Worm (Caenorhabditis elegans) whole organism, L1 larva: ENCODE data around the gene F15G9.1.
A peak's percentile ranks its signal among the peaks of the same experiment; 100 is the strongest.

Experiments
- C04F5.9 ChIP-seq: sonication (generic microtip); optimal IDR thresholded peaks from 2 replicates; lab custom pipeline; 2016; ENCODE audit warnings: missing genetic modification characterization, missing compliant biosample characterization
- C16A3.4 ChIP-seq: fragments of 150-350 bp; optimal IDR thresholded peaks from 2 replicates; lab custom pipeline; 2014; ENCODE audit warnings: missing biosample characterization, missing genetic modification characterization
- C34B4.2 ChIP-seq: sonication (generic microtip); optimal IDR thresholded peaks from 2 replicates; lab custom pipeline; 2017; ENCODE audit warnings: mild to moderate bottlenecking, missing genetic modification characterization, missing compliant biosample characterization
- aha-1 ChIP-seq: fragments of 150-350 bp; optimal IDR thresholded peaks from 2 replicates; lab custom pipeline; 2014; ENCODE audit warnings: missing biosample characterization, missing genetic modification characterization
- blmp-1 ChIP-seq: fragments of 150-350 bp; optimal IDR thresholded peaks from 2 replicates; lab custom pipeline; 2014; ENCODE audit warnings: missing biosample characterization, missing genetic modification characterization
- ceh-63 ChIP-seq: fragments of 200-800 bp; sonication (Bioruptor generic); optimal IDR thresholded peaks from 2 replicates; lab custom pipeline; 2018; ENCODE audit warnings: mild to moderate bottlenecking, missing genetic modification characterization, missing compliant biosample characterization
- ceh-82 ChIP-seq, 3 experiments: fragments of 150-350 bp in 1 of 3; sonication (generic microtip) in 2 of 3; optimal IDR thresholded peaks; 2 replicates each; lab custom pipeline; 2014 to 2017; ENCODE audit warnings: missing biosample characterization in 3 of 3, missing genetic modification characterization in 3 of 3
- ces-1 ChIP-seq: fragments of 150-350 bp; optimal IDR thresholded peaks from 2 replicates; lab custom pipeline; 2014; ENCODE audit warnings: missing biosample characterization, missing genetic modification reagents, missing genetic modification characterization
- dpl-1 ChIP-seq, 3 experiments: fragments of 150-350 bp in 2 of 3; sonication (generic microtip) in 1 of 3; optimal IDR thresholded peaks; 2 replicates each; lab custom pipeline; 2014 to 2017; ENCODE audit warnings: missing biosample characterization in 3 of 3, missing genetic modification characterization in 3 of 3, missing genetic modification reagents in 3 of 3
- efl-1 ChIP-seq, 4 experiments: fragments of 150-350 bp; optimal IDR thresholded peaks in 3 of 4; peaks in 1 of 4; 1 replicate in 1 of 4; 2 replicates in 3 of 4; lab custom pipeline; 2014; ENCODE audit warnings: missing biosample characterization in 2 of 4, missing genetic modification characterization in 2 of 4, missing genetic modification reagents in 2 of 4
- efl-3 ChIP-seq: fragments of 200-800 bp; sonication (Bioruptor generic); optimal IDR thresholded peaks from 2 replicates; lab custom pipeline; 2018; ENCODE audit warnings: mild to moderate bottlenecking, missing genetic modification characterization, missing compliant biosample characterization
- egl-27 ChIP-seq, 2 experiments: fragments of 150-350 bp in 1 of 2; sonication (generic microtip); optimal IDR thresholded peaks; 3 replicates each; lab custom pipeline; 2017 to 2018; ENCODE audit warnings: missing biosample characterization in 2 of 2, missing genetic modification characterization in 2 of 2, missing genetic modification reagents in 2 of 2
- elt-2 ChIP-seq: sonication (generic microtip); optimal IDR thresholded peaks from 2 replicates; lab custom pipeline; 2016; ENCODE audit warnings: missing genetic modification characterization, mild to moderate bottlenecking, inconsistent platforms, missing compliant biosample characterization, missing genetic modification reagents
- elt-3 ChIP-seq, 6 experiments: fragments of 150-350 bp in 1 of 6; sonication (generic microtip); optimal IDR thresholded peaks; 2 replicates each; lab custom pipeline; 2017 to 2018; ENCODE audit warnings: missing biosample characterization in 6 of 6, missing genetic modification characterization in 6 of 6, inconsistent platforms in 1 of 6
- fkh-10 ChIP-seq: sonication (generic microtip); optimal IDR thresholded peaks from 2 replicates; lab custom pipeline; 2017; ENCODE audit warnings: missing biosample characterization, missing genetic modification reagents, missing genetic modification characterization
- fkh-8 ChIP-seq: sonication (generic microtip); optimal IDR thresholded peaks from 2 replicates; lab custom pipeline; 2016; ENCODE audit warnings: mild to moderate bottlenecking, missing genetic modification characterization, missing compliant biosample characterization
- fos-1 ChIP-seq: fragments of 150-350 bp; optimal IDR thresholded peaks from 2 replicates; lab custom pipeline; 2014; ENCODE audit warnings: missing biosample characterization, missing genetic modification characterization
- grh-1 ChIP-seq: fragments of 200-800 bp; sonication (Bioruptor generic); IDR thresholded peaks from 2 replicates; pipeline ENCODE4 v1.3.6; 2022; ENCODE audit warnings: missing genetic modification reagents, missing genetic modification characterization, missing compliant biosample characterization
- irx-1 ChIP-seq: sonication (generic microtip); optimal IDR thresholded peaks from 2 replicates; lab custom pipeline; 2016; ENCODE audit warnings: missing genetic modification characterization, missing compliant biosample characterization
- isw-1 ChIP-seq: fragments of 200-800 bp; sonication (Bioruptor generic); IDR thresholded peaks from 2 replicates; pipeline ENCODE4 v1.3.6; 2022; ENCODE audit warnings: missing genetic modification characterization, missing compliant biosample characterization
- lin-14 ChIP-seq: fragments of 200-800 bp; sonication (Bioruptor generic); optimal IDR thresholded peaks from 2 replicates; lab custom pipeline; 2018; ENCODE audit warnings: mild to moderate bottlenecking, missing genetic modification characterization, moderate library complexity, missing compliant biosample characterization
- lin-35 ChIP-seq, 2 experiments: fragments of 150-350 bp; optimal IDR thresholded peaks; 2 replicates each; lab custom pipeline; 2014; ENCODE audit warnings: missing biosample characterization in 2 of 2, missing genetic modification characterization in 2 of 2, missing genetic modification reagents in 2 of 2
- lir-3 ChIP-seq: sonication (generic microtip); optimal IDR thresholded peaks from 2 replicates; lab custom pipeline; 2016; ENCODE audit warnings: mild to moderate bottlenecking, missing genetic modification characterization, moderate library complexity, missing compliant biosample characterization; ENCODE audit not compliant: poor library complexity
- lsy-2 ChIP-seq, 2 experiments: fragments of 150-350 bp; optimal IDR thresholded peaks; 2 replicates each; lab custom pipeline; 2014; ENCODE audit warnings: missing biosample characterization in 2 of 2, missing genetic modification characterization in 2 of 2
- mdl-1 ChIP-seq, 2 experiments: fragments of 150-350 bp; optimal IDR thresholded peaks; 2 replicates each; lab custom pipeline; 2014 to 2017; ENCODE audit warnings: missing biosample characterization in 2 of 2, missing genetic modification characterization in 2 of 2, inconsistent platforms in 1 of 2
- mef-2 ChIP-seq: fragments of 150-350 bp; optimal IDR thresholded peaks from 2 replicates; lab custom pipeline; 2014; ENCODE audit warnings: missing biosample characterization, missing genetic modification characterization
- mep-1 ChIP-seq: fragments of 150-350 bp; optimal IDR thresholded peaks from 2 replicates; lab custom pipeline; 2014; ENCODE audit warnings: missing biosample characterization, missing genetic modification characterization
- nhr-20 ChIP-seq: sonication (generic microtip); optimal IDR thresholded peaks from 2 replicates; lab custom pipeline; 2016; ENCODE audit warnings: mild to moderate bottlenecking, missing genetic modification characterization, missing compliant biosample characterization
- nhr-237 ChIP-seq: fragments of 150-350 bp; optimal IDR thresholded peaks from 2 replicates; lab custom pipeline; 2014; ENCODE audit warnings: missing biosample characterization, missing genetic modification characterization
- nhr-47 ChIP-seq: sonication (generic microtip); optimal IDR thresholded peaks from 2 replicates; lab custom pipeline; 2016; ENCODE audit warnings: mild to moderate bottlenecking, missing genetic modification characterization, moderate library complexity, missing compliant biosample characterization
- nhr-71 ChIP-seq: sonication (generic microtip); optimal IDR thresholded peaks from 2 replicates; lab custom pipeline; 2016; ENCODE audit warnings: mild to moderate bottlenecking, missing genetic modification characterization, moderate library complexity, missing compliant biosample characterization
- nhr-76 ChIP-seq: sonication (generic microtip); optimal IDR thresholded peaks from 2 replicates; lab custom pipeline; 2017; ENCODE audit warnings: missing biosample characterization, missing genetic modification characterization
- nhr-84 ChIP-seq: sonication (generic microtip); optimal IDR thresholded peaks from 2 replicates; lab custom pipeline; 2017; ENCODE audit warnings: missing biosample characterization, missing genetic modification characterization
- nhr-85 ChIP-seq: sonication (generic microtip); peaks from one replicate; lab custom pipeline; 2016; ENCODE audit warnings: missing genetic modification characterization, inconsistent platforms, missing compliant biosample characterization
- nhr-90 ChIP-seq: sonication (generic microtip); optimal IDR thresholded peaks from 2 replicates; lab custom pipeline; 2016; ENCODE audit warnings: mild to moderate bottlenecking, missing genetic modification characterization, missing compliant biosample characterization; ENCODE audit not compliant: poor library complexity
- pag-3 ChIP-seq: sonication (generic microtip); optimal IDR thresholded peaks from 2 replicates; lab custom pipeline; 2017; ENCODE audit warnings: missing genetic modification characterization, mild to moderate bottlenecking, missing compliant biosample characterization, antibody characterized with exemption, borderline replicate concordance; ENCODE audit not compliant: insufficient read depth
- pqm-1 ChIP-seq: sonication (generic microtip); optimal IDR thresholded peaks from 3 replicates; lab custom pipeline; 2017; ENCODE audit warnings: missing biosample characterization, missing genetic modification characterization
- skn-1 ChIP-seq: fragments of 150-350 bp; optimal IDR thresholded peaks from 2 replicates; lab custom pipeline; 2014; ENCODE audit warnings: missing biosample characterization, missing genetic modification characterization
- snpc-4 ChIP-seq: fragments of 150-350 bp; optimal IDR thresholded peaks from 2 replicates; lab custom pipeline; 2014; ENCODE audit warnings: missing biosample characterization, missing genetic modification characterization
- snu-23 ChIP-seq: sonication (generic microtip); optimal IDR thresholded peaks from 2 replicates; lab custom pipeline; 2016; ENCODE audit warnings: missing genetic modification characterization, missing compliant biosample characterization
- sptf-1 ChIP-seq: fragments of 150-350 bp; optimal IDR thresholded peaks from 2 replicates; lab custom pipeline; 2014; ENCODE audit warnings: missing biosample characterization, missing genetic modification characterization
- sup-37 ChIP-seq: fragments of 200-800 bp; sonication (Bioruptor generic); optimal IDR thresholded peaks from 2 replicates; lab custom pipeline; 2018; ENCODE audit warnings: mild to moderate bottlenecking, missing genetic modification characterization, missing compliant biosample characterization
- unc-130 ChIP-seq: fragments of 150-350 bp; optimal IDR thresholded peaks from 2 replicates; lab custom pipeline; 2017; ENCODE audit warnings: missing biosample characterization, missing genetic modification characterization, inconsistent platforms
- unc-98 ChIP-seq: fragments of 200-800 bp; sonication (Bioruptor generic); IDR thresholded peaks from 2 replicates; pipeline ENCODE4 v1.3.6; 2022; ENCODE audit warnings: missing genetic modification characterization, missing compliant biosample characterization
- zag-1 ChIP-seq: fragments of 150-350 bp; optimal IDR thresholded peaks from 2 replicates; lab custom pipeline; 2014; ENCODE audit warnings: missing biosample characterization, missing genetic modification characterization
- zip-4 ChIP-seq: fragments of 200-800 bp; sonication (Bioruptor generic); optimal IDR thresholded peaks from 2 replicates; lab custom pipeline; 2018; ENCODE audit warnings: mild to moderate bottlenecking, missing genetic modification characterization, moderate library complexity, missing compliant biosample characterization
- ztf-4 ChIP-seq: fragments of 150-350 bp; optimal IDR thresholded peaks from 2 replicates; lab custom pipeline; 2014; ENCODE audit warnings: missing biosample characterization, missing genetic modification characterization

F15G9.1 gene

DNA sequence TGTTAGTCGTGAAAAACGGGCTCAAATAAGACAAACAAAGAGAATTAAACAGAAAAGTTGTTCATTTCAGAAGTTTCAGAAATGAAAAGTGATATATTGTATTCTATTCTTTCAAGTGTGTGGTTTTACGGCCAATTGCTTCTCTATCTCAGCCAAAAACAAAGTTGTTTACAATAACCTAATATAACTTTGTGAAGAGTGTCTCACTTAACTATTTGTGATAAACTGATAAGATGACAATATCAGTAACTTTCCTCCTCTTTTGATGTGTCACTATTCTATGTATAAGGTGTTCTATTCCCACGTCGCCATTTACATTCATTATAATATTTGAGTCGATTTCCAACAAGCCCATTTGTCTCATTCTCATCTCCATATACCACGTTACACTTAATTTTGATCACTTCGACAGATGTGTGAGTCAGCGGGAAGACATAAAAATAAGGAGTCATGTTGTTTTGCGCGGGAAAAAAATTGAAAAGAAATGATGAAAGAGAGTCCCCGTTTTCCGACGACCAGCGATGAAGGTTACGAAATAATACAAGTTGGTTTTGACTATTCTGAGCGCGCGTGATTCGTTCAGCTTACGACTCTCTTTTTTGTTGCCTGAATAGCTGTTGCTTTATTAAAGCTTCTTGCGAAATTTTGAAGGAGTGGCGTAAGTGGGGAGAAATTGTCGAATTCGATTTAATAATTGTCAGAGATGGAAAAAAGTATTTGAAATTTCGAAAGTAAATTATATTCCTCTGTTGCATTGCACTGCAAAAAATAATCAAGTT lies 738 bp upstream of the F15G9.1 start:
- no peak for TF ChIP-seq elt-2 (tag; lab: Kevin White, UChicago)
- TF ChIP-seq blmp-1 (tag; lab: Kevin White, UChicago), result peak; percentile 32
- peak; percentile 79 for TF ChIP-seq nhr-85 (tag; lab: Kevin White, UChicago)
- no peak for TF ChIP-seq zip-4 (GFP tag; lab: Kevin White, UChicago)
- TF ChIP-seq C04F5.9 (tag; lab: Kevin White, UChicago), result no peak
- peak in 1 of 3 experiments; percentile 25 for TF ChIP-seq ceh-82 (tag; optimal IDR thresholded peaks at IDR 0.05; lab: Kevin White, UChicago)
- TF ChIP-seq sptf-1 (tag; lab: Kevin White, UChicago), result no peak
- TF ChIP-seq nhr-84 (tag; lab: Kevin White, UChicago), result no peak
- peak; percentile 0 for TF ChIP-seq nhr-47 (tag; lab: Kevin White, UChicago)
- no peak for TF ChIP-seq ztf-4 (tag; lab: Kevin White, UChicago)
- TF ChIP-seq lin-14 (GFP tag; lab: Kevin White, UChicago), result peak; percentile 86
- no peak for TF ChIP-seq lin-35 (GFP tag; optimal IDR thresholded peaks at IDR 0.05; lab: Kevin White, UChicago)
- TF ChIP-seq lir-3 (tag; lab: Kevin White, UChicago), result no peak
- TF ChIP-seq C16A3.4 (tag; lab: Kevin White, UChicago), result peak; percentile 3
- no peak for TF ChIP-seq snu-23
- no peak for TF ChIP-seq unc-130 (tag; lab: Kevin White, UChicago)
- TF ChIP-seq pag-3, result no peak
- TF ChIP-seq nhr-71, result peak; percentile 47
- no peak for TF ChIP-seq irx-1 (tag; lab: Kevin White, UChicago)
- TF ChIP-seq ces-1 (GFP tag; lab: Kevin White, UChicago), result no peak
- TF ChIP-seq sup-37 (GFP tag; lab: Kevin White, UChicago), result no peak
- peak; percentile 74 for TF ChIP-seq skn-1 (tag; lab: Kevin White, UChicago)
- TF ChIP-seq nhr-90 (tag; lab: Kevin White, UChicago), result no peak
- TF ChIP-seq fkh-10 (GFP tag; lab: Kevin White, UChicago), result peak; percentile 74
- TF ChIP-seq dpl-1 (GFP tag; optimal IDR thresholded peaks at IDR 0.05; lab: Kevin White, UChicago), result peak; percentile 16 to 40 (median 29)
- peak in 1 of 2 experiments; percentile 47 for TF ChIP-seq efl-1 (optimal IDR thresholded peaks at IDR 0.05; lab: Kevin White, UChicago)
- no peak for TF ChIP-seq efl-1 (GFP tag; optimal IDR thresholded peaks at IDR 0.05 in 1 of 2; lab: Kevin White, UChicago)
- TF ChIP-seq lsy-2 (tag; optimal IDR thresholded peaks at IDR 0.05; lab: Kevin White, UChicago), result peak in 1 of 2 experiments; percentile 54
- no peak for TF ChIP-seq fos-1 (tag; lab: Kevin White, UChicago)
- no peak for TF ChIP-seq pqm-1 (tag; lab: Kevin White, UChicago)
- no peak for TF ChIP-seq C34B4.2
- no peak for TF ChIP-seq egl-27 (tag; optimal IDR thresholded peaks at IDR 0.05; lab: Kevin White, UChicago)
- TF ChIP-seq fkh-8 (tag; lab: Kevin White, UChicago), result peak; percentile 32
- TF ChIP-seq nhr-76 (tag; lab: Kevin White, UChicago), result no peak
- peak; percentile 9 for TF ChIP-seq nhr-20
- TF ChIP-seq ceh-63 (GFP tag; lab: Kevin White, UChicago), result no peak
- peak in 1 of 2 experiments; percentile 0 for TF ChIP-seq mdl-1 (tag; optimal IDR thresholded peaks at IDR 0.05; lab: Kevin White, UChicago)
- no peak for TF ChIP-seq zag-1 (tag; lab: Kevin White, UChicago)
- TF ChIP-seq isw-1 (GFP tag; lab: Robert Waterston, UW), result peak; percentile 26; the same call in 1 of the 2 replicates
- no peak for TF ChIP-seq nhr-237 (tag; lab: Kevin White, UChicago)
- no peak for TF ChIP-seq unc-98 (GFP tag; lab: Robert Waterston, UW)
- TF ChIP-seq mef-2, result no peak
- TF ChIP-seq aha-1 (tag; lab: Kevin White, UChicago), result no peak
- TF ChIP-seq mep-1, result peak; percentile 7
- no peak for TF ChIP-seq efl-3
- TF ChIP-seq grh-1 (GFP tag; lab: Robert Waterston, UW), result no peak
- TF ChIP-seq elt-3 (tag; optimal IDR thresholded peaks at IDR 0.05; lab: Kevin White, UChicago), result no peak
- no peak for TF ChIP-seq snpc-4 (tag; lab: Kevin White, UChicago)
